Worm (Caenorhabditis elegans) whole organism, L4 larva: ENCODE results near the gene mlck-1.

Experiments
- T20F7.1 ChIP-seq: fragments of 200-800 bp; sonication (Bioruptor generic); optimal IDR thresholded peaks from 2 replicates; lab custom pipeline; 2018; ENCODE audit warnings: mild to moderate bottlenecking, missing genetic modification characterization, missing compliant biosample characterization
- ZK337.2 ChIP-seq: fragments of 200-800 bp; sonication (Bioruptor generic); IDR thresholded peaks from 2 replicates; pipeline ENCODE4 v1.3.6; 2022; ENCODE audit warnings: missing genetic modification reagents, missing genetic modification characterization, missing compliant biosample characterization
- aly-2 ChIP-seq: sonication (generic microtip); optimal IDR thresholded peaks from 2 replicates; lab custom pipeline; 2018; ENCODE audit warnings: missing biosample characterization, missing genetic modification characterization
- ama-1 ChIP-seq: fragments of 150-350 bp; optimal IDR thresholded peaks from 2 replicates; lab custom pipeline; 2014; ENCODE audit warnings: inconsistent platforms, mixed read lengths
- dpl-1 ChIP-seq: fragments of 150-350 bp; optimal IDR thresholded peaks from 2 replicates; lab custom pipeline; 2014; ENCODE audit warnings: missing biosample characterization, missing genetic modification reagents, missing genetic modification characterization
- egl-27 ChIP-seq: sonication (generic microtip); optimal IDR thresholded peaks from 3 replicates; lab custom pipeline; 2017; ENCODE audit warnings: missing biosample characterization, missing genetic modification reagents, missing genetic modification characterization
- lin-1 ChIP-seq: fragments of 200-800 bp; sonication (Bioruptor generic); IDR thresholded peaks from 2 replicates; pipeline ENCODE4 v1.3.6; 2022; ENCODE audit warnings: missing genetic modification reagents, missing genetic modification characterization, missing compliant biosample characterization
- lin-15B ChIP-seq: fragments of 150-350 bp; sonication (generic microtip); optimal IDR thresholded peaks from 3 replicates; lab custom pipeline; 2014; ENCODE audit warnings: missing biosample characterization, missing genetic modification characterization
- mdt-29 ChIP-seq: fragments of 200-800 bp; sonication (Bioruptor generic); IDR thresholded peaks from 2 replicates; pipeline ENCODE4 v1.3.6; 2022; ENCODE audit warnings: missing genetic modification reagents, missing genetic modification characterization, missing compliant biosample characterization
- nhr-76 ChIP-seq: fragments of 150-350 bp; optimal IDR thresholded peaks from 2 replicates; lab custom pipeline; 2014; ENCODE audit warnings: missing biosample characterization, missing genetic modification characterization
- unc-130 ChIP-seq: sonication (generic microtip); optimal IDR thresholded peaks from 2 replicates; lab custom pipeline; 2016; ENCODE audit warnings: missing genetic modification reagents, missing genetic modification characterization, missing compliant biosample characterization
- unc-39 ChIP-seq: sonication (generic microtip); optimal IDR thresholded peaks from 2 replicates; lab custom pipeline; 2017; ENCODE audit warnings: missing biosample characterization, missing genetic modification characterization
- zag-1 ChIP-seq: fragments of 150-350 bp; optimal IDR thresholded peaks from 2 replicates; lab custom pipeline; 2014; ENCODE audit warnings: missing biosample characterization, missing genetic modification characterization

ce11 chrX:10054410-10054800 is 15.2 kb downstream of the mlck-1 start:
- TF ChIP-seq lin-1 (GFP tag; lab: Robert Waterston, UW) (no peak), egl-27 (tag; lab: Kevin White, UChicago) (no peak), unc-130 (GFP tag; lab: Kevin White, UChicago) (no peak), ZK337.2 (GFP tag; lab: Robert Waterston, UW) (no peak), unc-39 (tag; lab: Kevin White, UChicago) (no peak), zag-1 (no peak), nhr-76 (no peak), T20F7.1 (GFP tag; lab: Kevin White, UChicago) (peak; percentile 18), lin-15B (tag; lab: Kevin White, UChicago) (no peak), ama-1 (no peak), mdt-29 (GFP tag; lab: Robert Waterston, UW) (no peak), dpl-1 (no peak), aly-2 (tag; lab: Kevin White, UChicago) (no peak)
